Fruit fly (Drosophila melanogaster) whole organism, pupa: Measurements from ENCODE around the gene Gyf.

Experiments used
- Pif1B ChIP-seq: fragments of 200-800 bp; sonication (Bioruptor generic); optimal IDR thresholded peaks from 3 replicates; lab custom pipeline; 2016; ENCODE audit warnings: missing biosample characterization, missing genetic modification characterization
- Snoo ChIP-seq: fragments of 200-800 bp; sonication (Bioruptor generic); optimal IDR thresholded peaks from 3 replicates; lab custom pipeline; 2017; ENCODE audit warnings: missing biosample characterization, mild to moderate bottlenecking, missing genetic modification characterization, inconsistent platforms
- fd96Ca ChIP-seq: fragments of 200-800 bp; sonication (Bioruptor generic); IDR thresholded peaks from 3 replicates; pipeline ENCODE4 v1.3.6; 2022; ENCODE audit warnings: missing biosample characterization, missing genetic modification characterization

DNA sequence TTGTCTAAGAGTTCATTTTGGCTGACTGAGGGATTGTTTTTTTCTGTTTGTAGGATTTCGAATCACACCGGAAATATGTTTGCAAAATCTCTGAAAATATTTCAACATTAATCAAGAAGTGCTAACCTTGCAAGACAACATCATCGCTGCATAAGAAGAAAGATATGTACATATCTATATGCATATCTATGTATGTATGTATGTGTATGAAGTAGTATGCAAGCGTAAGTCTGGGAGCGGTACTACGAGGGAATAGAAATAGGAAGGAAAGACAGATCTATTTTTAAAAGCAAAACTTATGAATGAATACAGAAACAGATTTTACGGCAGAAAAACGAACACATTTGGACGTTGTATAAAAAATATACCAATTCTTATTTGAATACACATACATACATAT lies 49.0 kb downstream of the Gyf start:
- no peak for TF ChIP-seq Snoo (tag; lab: Kevin White, UChicago)
- TF ChIP-seq fd96Ca (GFP tag; lab: Robert Waterston, UW) = no peak
- no peak for TF ChIP-seq Pif1B (GFP tag; lab: Kevin White, UChicago)
